Worm (Caenorhabditis elegans) whole organism, L4 larva: ENCODE measurements around the gene Y38A10A.7.
A peak's percentile ranks its signal among the peaks of the same experiment; 100 is the strongest.
"Not testable (repeated sequence)": the region's sequence is repeated elsewhere in the genome, so short reads cannot be mapped to it uniquely, and the experiment has no call there.

ENCODE experiments used
- D1046.2 ChIP-seq: fragments of 200-800 bp; sonication (Bioruptor generic); IDR thresholded peaks from 2 replicates; pipeline ENCODE4 v1.3.6; 2022; ENCODE audit warnings: missing genetic modification characterization, missing compliant biosample characterization
- F10B5.3 ChIP-seq: sonication (generic microtip); optimal IDR thresholded peaks from 2 replicates; lab custom pipeline; 2016; ENCODE audit warnings: mild to moderate bottlenecking, missing genetic modification characterization, missing compliant biosample characterization
- F49E8.2 ChIP-seq: sonication (generic microtip); optimal IDR thresholded peaks from 2 replicates; lab custom pipeline; 2016; ENCODE audit warnings: missing compliant biosample characterization, mild to moderate bottlenecking, missing genetic modification characterization, borderline replicate concordance
- T20F7.1 ChIP-seq: fragments of 200-800 bp; sonication (Bioruptor generic); optimal IDR thresholded peaks from 2 replicates; lab custom pipeline; 2018; ENCODE audit warnings: mild to moderate bottlenecking, missing genetic modification characterization, missing compliant biosample characterization
- Y105C5A.15 ChIP-seq: fragments of 200-800 bp; sonication (Bioruptor generic); IDR thresholded peaks from 2 replicates; pipeline ENCODE4 v1.3.6; 2022; ENCODE audit warnings: missing genetic modification characterization, missing compliant biosample characterization
- Y5F2A.4 ChIP-seq: fragments of 200-800 bp; sonication (Bioruptor generic); optimal IDR thresholded peaks from 2 replicates; lab custom pipeline; 2018; ENCODE audit warnings: mild to moderate bottlenecking, missing genetic modification characterization, missing compliant biosample characterization
- Y75B8A.6 ChIP-seq: fragments of 200-800 bp; sonication (Bioruptor generic); IDR thresholded peaks from 2 replicates; pipeline ENCODE4 v1.3.6; 2022; ENCODE audit warnings: missing genetic modification reagents, missing genetic modification characterization, missing compliant biosample characterization
- aha-1 ChIP-seq: fragments of 150-350 bp; peaks from one replicate; lab custom pipeline; 2014; ENCODE audit warnings: missing biosample characterization, missing genetic modification characterization
- ama-1 ChIP-seq: fragments of 150-350 bp; optimal IDR thresholded peaks from 2 replicates; lab custom pipeline; 2014; ENCODE audit warnings: inconsistent platforms, mixed read lengths
- arid-1 ChIP-seq: fragments of 200-800 bp; sonication (Bioruptor generic); conservative IDR thresholded peaks from 2 replicates; pipeline ENCODE4 v1.3.6; 2022; ENCODE audit warnings: missing genetic modification reagents, missing genetic modification characterization, missing compliant biosample characterization
- ceh-28 ChIP-seq: fragments of 150-350 bp; optimal IDR thresholded peaks from 2 replicates; lab custom pipeline; 2014; ENCODE audit warnings: missing biosample characterization, missing genetic modification reagents, missing genetic modification characterization
- ceh-62 ChIP-seq: sonication (generic microtip); optimal IDR thresholded peaks from 2 replicates; lab custom pipeline; 2017; ENCODE audit warnings: missing biosample characterization, missing genetic modification characterization
- ceh-82 ChIP-seq: sonication (generic microtip); optimal IDR thresholded peaks from 2 replicates; lab custom pipeline; 2017; ENCODE audit warnings: missing biosample characterization, missing genetic modification characterization
- ces-1 ChIP-seq: fragments of 150-350 bp; sonication (generic microtip); optimal IDR thresholded peaks from 4 replicates; lab custom pipeline; 2014; ENCODE audit warnings: missing biosample characterization, missing genetic modification reagents, missing genetic modification characterization
- cey-2 ChIP-seq: sonication (generic microtip); optimal IDR thresholded peaks from 3 replicates; lab custom pipeline; 2017; ENCODE audit warnings: missing genetic modification characterization, mild to moderate bottlenecking, missing compliant biosample characterization, antibody characterized with exemption, borderline replicate concordance; ENCODE audit not compliant: insufficient read depth
- fos-1 ChIP-seq: fragments of 150-350 bp; optimal IDR thresholded peaks from 2 replicates; lab custom pipeline; 2014; ENCODE audit warnings: missing biosample characterization, missing genetic modification characterization
- gei-8 ChIP-seq: fragments of 200-800 bp; sonication (Bioruptor generic); optimal IDR thresholded peaks from 2 replicates; lab custom pipeline; 2018; ENCODE audit warnings: mild to moderate bottlenecking, missing genetic modification characterization, missing compliant biosample characterization
- hlh-30 ChIP-seq: sonication (generic microtip); optimal IDR thresholded peaks from 2 replicates; lab custom pipeline; 2017; ENCODE audit warnings: antibody characterized with exemption, mild to moderate bottlenecking, missing genetic modification characterization, missing compliant biosample characterization; ENCODE audit not compliant: insufficient read depth
- lin-38 ChIP-seq: fragments of 200-800 bp; sonication (Bioruptor generic); IDR thresholded peaks from 2 replicates; pipeline ENCODE4 v1.3.6; 2022; ENCODE audit warnings: missing genetic modification reagents, missing genetic modification characterization, missing compliant biosample characterization
- mdl-1 ChIP-seq, 2 experiments: fragments of 150-350 bp in 1 of 2; sonication (generic microtip) in 1 of 2; optimal IDR thresholded peaks; 2 replicates each; lab custom pipeline; 2014 to 2017; ENCODE audit warnings: missing biosample characterization in 2 of 2, missing genetic modification characterization in 2 of 2
- mdt-29 ChIP-seq: fragments of 200-800 bp; sonication (Bioruptor generic); IDR thresholded peaks from 2 replicates; pipeline ENCODE4 v1.3.6; 2022; ENCODE audit warnings: missing genetic modification reagents, missing genetic modification characterization, missing compliant biosample characterization
- mes-2 ChIP-seq: sonication (generic microtip); optimal IDR thresholded peaks from 2 replicates; lab custom pipeline; 2016; ENCODE audit warnings: missing genotype, mild to moderate bottlenecking, missing genetic modification characterization, missing compliant biosample characterization; ENCODE audit not compliant: poor library complexity, severe bottlenecking
- mxl-2 ChIP-seq: fragments of 200-800 bp; sonication (Bioruptor generic); conservative IDR thresholded peaks from 2 replicates; pipeline ENCODE4 v1.3.6; 2022; ENCODE audit warnings: missing genetic modification reagents, missing genetic modification characterization, missing compliant biosample characterization
- nhr-25 ChIP-seq: sonication (generic microtip); optimal IDR thresholded peaks from 2 replicates; lab custom pipeline; 2017; ENCODE audit warnings: missing genetic modification characterization, mild to moderate bottlenecking, missing compliant biosample characterization, antibody characterized with exemption, moderate library complexity, borderline replicate concordance; ENCODE audit not compliant: insufficient read depth
- php-3 ChIP-seq: fragments of 200-800 bp; sonication (Bioruptor generic); IDR thresholded peaks from 2 replicates; pipeline ENCODE4 v1.3.6; 2022; ENCODE audit warnings: missing genetic modification reagents, missing genetic modification characterization, missing compliant biosample characterization
- saeg-2 ChIP-seq: fragments of 200-800 bp; sonication (Bioruptor generic); IDR thresholded peaks from 2 replicates; pipeline ENCODE4 v1.3.6; 2022; ENCODE audit warnings: missing genetic modification reagents, missing genetic modification characterization, missing compliant biosample characterization
- set-16 ChIP-seq: fragments of 200-800 bp; sonication (Bioruptor generic); IDR thresholded peaks from 2 replicates; pipeline ENCODE4 v1.3.6; 2022; ENCODE audit warnings: missing genetic modification reagents, missing genetic modification characterization, missing compliant biosample characterization
- skn-1 ChIP-seq: fragments of 150-350 bp; optimal IDR thresholded peaks from 2 replicates; lab custom pipeline; 2014; ENCODE audit warnings: missing biosample characterization, missing genetic modification characterization
- snpc-1.2 ChIP-seq: fragments of 200-800 bp; sonication (Bioruptor generic); IDR thresholded peaks from 2 replicates; pipeline ENCODE4 v1.3.6; 2022; ENCODE audit warnings: missing genetic modification reagents, missing genetic modification characterization, missing compliant biosample characterization
- tra-1 ChIP-seq: fragments of 200-800 bp; sonication (Bioruptor generic); IDR thresholded peaks from 2 replicates; pipeline ENCODE4 v1.3.6; 2022; ENCODE audit warnings: missing genetic modification reagents, missing genetic modification characterization, missing compliant biosample characterization
- unc-39 ChIP-seq: sonication (generic microtip); optimal IDR thresholded peaks from 2 replicates; lab custom pipeline; 2017; ENCODE audit warnings: missing biosample characterization, missing genetic modification characterization

The Y38A10A.7 gene

DNA sequence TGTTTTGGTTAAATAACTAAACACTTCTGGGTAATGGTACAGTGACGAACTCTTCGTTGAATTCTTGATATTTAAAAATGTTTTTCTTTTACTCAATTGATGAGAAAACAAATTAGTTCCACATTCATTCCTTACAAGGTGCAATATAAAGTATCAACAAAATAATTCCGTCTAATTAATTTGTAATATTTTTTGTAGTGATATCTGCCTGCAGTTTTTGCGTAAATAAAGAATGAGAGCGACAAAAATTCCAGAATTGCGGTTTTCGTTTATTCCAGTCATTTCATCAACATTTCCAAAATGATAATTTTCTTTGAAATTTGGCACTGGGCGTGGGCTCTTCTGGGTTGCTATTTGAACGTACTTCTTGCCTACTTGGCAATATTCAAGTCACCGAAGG lies 40.7 kb upstream of the Y38A10A.7 start, which contains the start of gene srd-20:
srd-20 (plus strand) TSS at position 301 of the 400 bp plus-strand sequence.
- TF ChIP-seq cey-2 (tag; lab: Kevin White, UChicago) (no peak), ceh-28 (tag; lab: Kevin White, UChicago) (no peak), fos-1 (no peak), arid-1 (no peak), F49E8.2 (tag; lab: Kevin White, UChicago) (no peak), mes-2 (tag; lab: Kevin White, UChicago) (no peak), F10B5.3 (tag; lab: Kevin White, UChicago) (no peak), mdt-29 (GFP tag; lab: Robert Waterston, UW) (no peak), aha-1 (tag; lab: Kevin White, UChicago) (no peak), lin-38 (no peak), mxl-2 (GFP tag; lab: Robert Waterston, UW) (no peak), D1046.2 (GFP tag; lab: Robert Waterston, UW) (no peak), T20F7.1 (GFP tag; lab: Kevin White, UChicago) (no peak), mdl-1 (tag; optimal IDR thresholded peaks at IDR 0.05; lab: Kevin White, UChicago) (no peak), unc-39 (no peak)

- TF ChIP-seq aha-1 (tag; lab: Kevin White, UChicago) (peak; percentile 10), T20F7.1 (GFP tag; lab: Kevin White, UChicago) (no peak)
- TF ChIP-seq, all 104 proteins: peak for 1
Observed at ce11 chrV:6063330-6063729, 32.7 kb upstream of the Y38A10A.7 start, which contains the start of gene Y38A10A.2. TSS of gene Y38A10A.2 (minus strand) at chrV:6063430.

- no peak for TF ChIP-seq set-16 (GFP tag; lab: Robert Waterston, UW)
- TF ChIP-seq gei-8 (GFP tag; lab: Kevin White, UChicago) = no peak
- no peak for TF ChIP-seq skn-1 (tag; lab: Kevin White, UChicago)
- TF ChIP-seq Y75B8A.6 = no peak
- TF ChIP-seq Y5F2A.4 (GFP tag; lab: Kevin White, UChicago) = no peak
- no peak for TF ChIP-seq ceh-82 (tag; lab: Kevin White, UChicago)
- no peak for TF ChIP-seq ceh-62 (tag; lab: Kevin White, UChicago)
- TF ChIP-seq mdt-29 (GFP tag; lab: Robert Waterston, UW) = no peak
Observed at ce11 chrV:6067112-6067511, 28.9 kb upstream of the Y38A10A.7 start, which contains the start of gene srh-10. TSS of gene srh-10 (minus strand) at chrV:6067140.

DNA sequence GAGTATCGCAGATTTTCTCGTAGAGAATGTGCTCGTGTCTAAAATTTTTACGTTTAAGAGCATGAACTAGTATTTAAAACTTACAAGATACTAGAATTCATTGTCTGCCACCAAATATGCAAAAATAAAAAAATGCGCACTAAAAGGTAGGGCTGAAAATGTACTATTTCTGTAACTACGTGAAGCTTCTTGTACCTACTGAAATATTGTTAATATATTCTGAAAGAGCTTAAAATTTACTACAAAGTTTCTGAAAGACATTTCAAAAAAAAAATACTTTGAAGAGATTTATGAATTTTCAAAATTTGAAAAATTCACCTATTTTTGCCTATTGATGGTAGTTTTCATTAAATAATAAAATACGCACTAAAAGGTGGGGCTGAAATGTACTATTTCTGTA lies 26.0 kb upstream of the Y38A10A.7 start, which contains the start of gene fbxa-214:
fbxa-214 (minus strand) TSS at position 101 of the 400 bp plus-strand sequence.
- TF ChIP-seq saeg-2 (GFP tag; lab: Robert Waterston, UW); hlh-30 (tag; lab: Kevin White, UChicago); snpc-1.2: not testable (repeated sequence)

DNA sequence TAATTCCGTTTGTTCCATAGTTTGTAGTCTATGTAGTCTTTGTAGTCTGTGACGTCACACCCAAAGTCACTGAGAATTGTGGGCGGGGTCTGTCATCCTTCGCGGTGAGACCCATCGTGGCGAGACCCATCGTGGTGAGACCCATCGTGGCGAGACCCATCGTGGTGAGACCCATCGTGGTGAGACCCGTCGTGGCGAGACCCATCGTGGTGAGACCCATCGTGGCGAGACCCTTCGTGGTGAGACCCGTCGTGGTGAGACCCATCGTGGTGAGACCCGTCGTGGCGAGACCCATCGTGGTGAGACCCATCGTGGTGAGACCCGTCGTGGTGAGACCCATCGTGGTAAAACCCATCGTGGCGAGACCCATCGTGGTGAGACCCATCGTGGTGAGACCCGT lies 24.4 kb upstream of the Y38A10A.7 start:
- TF ChIP-seq set-16 (GFP tag; lab: Robert Waterston, UW) = peak; percentile 88; the same call in 1 of the 2 replicates
- TF ChIP-seq tra-1 (GFP tag; lab: Robert Waterston, UW) = 0 out of 2 replicates have a peak, but pooled peaks have one; percentile 5

DNA sequence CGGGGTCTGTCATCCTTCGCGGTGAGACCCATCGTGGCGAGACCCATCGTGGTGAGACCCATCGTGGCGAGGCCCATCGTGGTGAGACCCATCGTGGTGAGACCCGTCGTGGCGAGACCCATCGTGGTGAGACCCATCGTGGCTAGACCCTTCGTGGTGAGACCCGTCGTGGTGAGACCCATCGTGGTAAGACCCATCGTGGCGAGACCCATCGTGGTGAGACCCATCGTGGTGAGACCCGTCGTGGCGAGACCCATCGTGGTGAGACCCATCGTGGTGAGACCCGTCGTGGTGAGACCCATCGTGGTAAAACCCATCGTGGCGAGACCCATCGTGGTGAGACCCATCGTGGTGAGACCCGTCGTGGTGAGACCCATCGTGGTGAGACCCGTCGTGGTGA lies 4.4 kb upstream of the Y38A10A.7 start:
- TF ChIP-seq set-16 (GFP tag; lab: Robert Waterston, UW) = peak; percentile 71

ce11 chrV:6096559-6097155 lies 660 bp downstream of the Y38A10A.7 start, which contains the start of gene smut-1:
TSS of gene smut-1 (plus strand) at chrV:6097105.
- TF ChIP-seq ama-1 (lab: Kevin White, UChicago) (no peak), ces-1 (no peak), nhr-25 (tag; lab: Kevin White, UChicago) (no peak), php-3 (GFP tag; lab: Robert Waterston, UW) (no peak), F10B5.3 (tag; lab: Kevin White, UChicago) (no peak), Y105C5A.15 (no peak)
